Worm (Caenorhabditis elegans) whole organism, L3 larva: Measurements from ENCODE around the gene Y82E9BR.22.
"Not testable (repeated sequence)": the region's sequence is repeated elsewhere in the genome, so short reads cannot be mapped to it uniquely, and the experiment has no call there.

ENCODE experiments used
- ZK546.5 ChIP-seq: sonication (generic microtip); optimal IDR thresholded peaks from 2 replicates; lab custom pipeline; 2017; ENCODE audit warnings: missing biosample characterization, missing genetic modification characterization
- daf-12 ChIP-seq: fragments of 150-350 bp; optimal IDR thresholded peaks from 2 replicates; lab custom pipeline; 2014; ENCODE audit warnings: missing biosample characterization, missing genetic modification reagents, missing genetic modification characterization
- lin-15B ChIP-seq: fragments of 150-350 bp; optimal IDR thresholded peaks from 2 replicates; lab custom pipeline; 2014; ENCODE audit warnings: missing biosample characterization, missing genetic modification characterization

ce11 chrIII:1377903-1378302 lies 31.1 kb downstream of the Y82E9BR.22 start, which contains the start of gene pals-40:
- not testable (repeated sequence) for TF ChIP-seq lin-15B, daf-12, ZK546.5 (tag; lab: Kevin White, UChicago)
